ENCODE assay signal across 1 fruit fly cellular context in the genomic region with DNA sequence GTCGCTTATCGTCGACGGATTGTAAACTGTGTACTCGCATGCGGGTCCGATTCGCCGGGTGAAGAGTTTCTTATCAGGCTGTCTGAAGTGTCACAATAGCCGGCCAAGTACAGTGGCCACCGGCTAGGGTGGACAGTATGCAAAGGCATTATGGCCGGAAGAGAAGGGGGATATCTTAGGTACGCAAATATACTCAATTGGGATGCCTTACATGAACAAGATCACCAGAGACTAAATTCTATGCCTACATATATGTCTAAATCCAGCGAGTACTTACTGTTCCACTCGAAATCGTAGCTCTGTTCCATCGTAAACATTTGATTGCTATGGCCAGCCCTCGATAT.
TF ChIP-seq lines count a peak whose summit lies in the region.

No protein-coding gene starts in this region.

TF ChIP-seq in whole organism, embryonic, 481 proteins besides CTCF, POLR2A, EP300 and RAD21 (continued from another document and continues in another):
- TF ChIP-seq ara (GFP tag; IDR thresholded peaks at IDR 0.05; lab: Robert Waterston, UW) (peak; percentile 92), CG1529 (GFP tag; optimal IDR thresholded peaks at IDR 0.05; lab: Kevin White, UChicago) (peak; percentile 58), bowl (GFP tag; IDR thresholded peaks at IDR 0.05; lab: Robert Waterston, UW) (peak; percentile 85), D (optimal IDR thresholded peaks at IDR 0.05; lab: Kevin White, UChicago) (no peak), D (GFP tag; optimal IDR thresholded peaks at IDR 0.05; lab: Kevin White, UChicago) (peak; percentile 69), CG10654 (GFP tag; optimal IDR thresholded peaks at IDR 0.05; lab: Kevin White, UChicago) (peak; percentile 88), danr (GFP tag; IDR thresholded peaks at IDR 0.05; lab: Robert Waterston, UW) (peak; percentile 86), cas (GFP tag; IDR thresholded peaks at IDR 0.05; lab: Robert Waterston, UW) (peak; percentile 88), CG7556 (GFP tag; optimal IDR thresholded peaks at IDR 0.05; lab: Kevin White, UChicago) (peak; percentile 83), CG15696 (tag; optimal IDR thresholded peaks at IDR 0.05; lab: Kevin White, UChicago) (peak; percentile 69), CG14710 (tag; optimal IDR thresholded peaks at IDR 0.05; lab: Kevin White, UChicago) (peak; percentile 57), ttk (GFP tag; IDR thresholded peaks at IDR 0.05; lab: Robert Waterston, UW) (peak; percentile 95), hb (GFP tag; IDR thresholded peaks at IDR 0.05; lab: Robert Waterston, UW; ENCODE audit: partially characterized antibody) (no peak), CG5245 (GFP tag; optimal IDR thresholded peaks at IDR 0.05; lab: Kevin White, UChicago) (peak; percentile 92), HHEX (GFP tag; optimal IDR thresholded peaks at IDR 0.05; lab: Kevin White, UChicago) (peak; percentile 92), CG4617 (GFP tag; optimal IDR thresholded peaks at IDR 0.05; lab: Kevin White, UChicago; ENCODE audit: borderline replicate concordance) (peak; percentile 63), lilli (GFP tag; optimal IDR thresholded peaks at IDR 0.05; lab: Kevin White, UChicago) (peak; percentile 96), Taf1 (GFP tag; IDR thresholded peaks at IDR 0.05; lab: Robert Waterston, UW) (peak; percentile 94), bigmax (GFP tag; optimal IDR thresholded peaks at IDR 0.05; lab: Kevin White, UChicago) (no peak), CG17361 (GFP tag; IDR thresholded peaks at IDR 0.05; lab: Robert Waterston, UW) (peak; percentile 88), ase (GFP tag; IDR thresholded peaks at IDR 0.05; lab: Robert Waterston, UW) (peak; percentile 88), HmgD (GFP tag; optimal IDR thresholded peaks at IDR 0.05; lab: Kevin White, UChicago) (peak; percentile 74), Ssrp (tag; optimal IDR thresholded peaks at IDR 0.05; lab: Kevin White, UChicago) (peak; percentile 77), peb (GFP tag; IDR thresholded peaks at IDR 0.05; lab: Robert Waterston, UW) (peak; percentile 84), CG12219 (GFP tag; optimal IDR thresholded peaks at IDR 0.05; lab: Kevin White, UChicago) (peak; percentile 92), CG12744 (GFP tag; optimal IDR thresholded peaks at IDR 0.05; lab: Kevin White, UChicago) (peak; percentile 77), chm (GFP tag; IDR thresholded peaks at IDR 0.05; lab: Robert Waterston, UW) (peak; percentile 86; the same call in 1 of the 2 replicates), CG14860 (GFP tag; IDR thresholded peaks at IDR 0.05; lab: Robert Waterston, UW; ENCODE audit: partially characterized antibody) (no peak), Pdp1 (GFP tag; optimal IDR thresholded peaks at IDR 0.05; lab: Kevin White, UChicago) (peak; percentile 88 to 95), CG18619 (GFP tag; optimal IDR thresholded peaks at IDR 0.05; lab: Kevin White, UChicago) (peak; percentile 87), Chrac-16 (GFP tag; optimal IDR thresholded peaks at IDR 0.05; lab: Kevin White, UChicago) (peak; percentile 87), fru (optimal IDR thresholded peaks at IDR 0.05; lab: Kevin White, UChicago) (no peak), kay (GFP tag; optimal IDR thresholded peaks at IDR 0.05; lab: Kevin White, UChicago) (peak; percentile 85), D19B (GFP tag; optimal IDR thresholded peaks at IDR 0.05; lab: Kevin White, UChicago) (peak; percentile 85), CG4854 (GFP tag; optimal IDR thresholded peaks at IDR 0.05; lab: Kevin White, UChicago) (peak; percentile 89), Eip74EF (GFP tag; optimal IDR thresholded peaks at IDR 0.05; lab: Kevin White, UChicago) (peak in 1 of 2 experiments; percentile 79), Stat92E (GFP tag; optimal IDR thresholded peaks at IDR 0.05; lab: Kevin White, UChicago) (no peak), Xbp1 (GFP tag; optimal IDR thresholded peaks at IDR 0.05; lab: Kevin White, UChicago) (peak; percentile 92), CG2120 (GFP tag; optimal IDR thresholded peaks at IDR 0.05; lab: Kevin White, UChicago) (peak; percentile 97), CG10147 (GFP tag; optimal IDR thresholded peaks at IDR 0.05; lab: Kevin White, UChicago) (peak; percentile 73), Aef1 (GFP tag; IDR thresholded peaks at IDR 0.05; lab: Robert Waterston, UW) (peak; percentile 95), Opbp (GFP tag; IDR thresholded peaks at IDR 0.05; lab: Robert Waterston, UW; ENCODE audit: partially characterized antibody) (no peak), mld (GFP tag; IDR thresholded peaks at IDR 0.05; lab: Robert Waterston, UW; ENCODE audit: partially characterized antibody) (no peak), Sry-β (GFP tag; optimal IDR thresholded peaks at IDR 0.05; lab: Kevin White, UChicago) (no peak), yki (optimal IDR thresholded peaks at IDR 0.05; lab: Kevin White, UChicago) (no peak), gfzf (GFP tag; optimal IDR thresholded peaks at IDR 0.05; lab: Kevin White, UChicago) (peak; percentile 10), Vsx1 (GFP tag; optimal IDR thresholded peaks at IDR 0.05; lab: Kevin White, UChicago) (peak; percentile 65), Fer3 (tag; optimal IDR thresholded peaks at IDR 0.05; lab: Kevin White, UChicago) (peak; percentile 93), Ravus (GFP tag; IDR thresholded peaks at IDR 0.05; lab: Robert Waterston, UW) (peak; percentile 82), row (GFP tag; IDR thresholded peaks at IDR 0.05; lab: Robert Waterston, UW) (peak; percentile 97), CG33557 (GFP tag; optimal IDR thresholded peaks at IDR 0.05; lab: Kevin White, UChicago) (no peak), CG17359 (tag; optimal IDR thresholded peaks at IDR 0.05; lab: Kevin White, UChicago) (peak; percentile 92), CG9437 (GFP tag; optimal IDR thresholded peaks at IDR 0.05; lab: Kevin White, UChicago) (peak; percentile 58), gsb (GFP tag; IDR thresholded peaks at IDR 0.05; lab: Robert Waterston, UW) (peak; percentile 90), CG6254 (GFP tag; optimal IDR thresholded peaks at IDR 0.05; lab: Kevin White, UChicago) (peak; percentile 51), CG2116 (GFP tag; optimal IDR thresholded peaks at IDR 0.05; lab: Kevin White, UChicago) (peak; percentile 23), HLH54F (GFP tag; optimal IDR thresholded peaks at IDR 0.05; lab: Kevin White, UChicago) (peak; percentile 91), tgo (GFP tag; IDR thresholded peaks at IDR 0.05; lab: Robert Waterston, UW) (peak; percentile 94), CG9932 (GFP tag; IDR thresholded peaks at IDR 0.05; lab: Robert Waterston, UW) (peak; percentile 94), toy (GFP tag; IDR thresholded peaks at IDR 0.05; lab: Robert Waterston, UW) (peak; percentile 88), Dp (GFP tag; optimal IDR thresholded peaks at IDR 0.05; lab: Kevin White, UChicago) (no peak), Dek (tag; optimal IDR thresholded peaks at IDR 0.05; lab: Kevin White, UChicago) (peak; percentile 89), CG9215 (GFP tag; IDR thresholded peaks at IDR 0.05; lab: Robert Waterston, UW) (peak; percentile 92), CG10462 (GFP tag; optimal IDR thresholded peaks at IDR 0.05; lab: Kevin White, UChicago) (peak; percentile 66), lbe (GFP tag; optimal IDR thresholded peaks at IDR 0.05; lab: Kevin White, UChicago) (peak; percentile 94), dmrt11E (tag; optimal IDR thresholded peaks at IDR 0.05; lab: Kevin White, UChicago) (peak; percentile 51), CG18599 (GFP tag; optimal IDR thresholded peaks at IDR 0.05; lab: Kevin White, UChicago) (peak; percentile 97), crp (GFP tag; optimal IDR thresholded peaks at IDR 0.05; lab: Kevin White, UChicago) (peak in 1 of 2 experiments; percentile 39), kni (GFP tag; optimal IDR thresholded peaks at IDR 0.05; lab: Kevin White, UChicago) (no peak), emc (GFP tag; optimal IDR thresholded peaks at IDR 0.05; lab: Kevin White, UChicago) (peak; percentile 92), Sox102F (GFP tag; optimal IDR thresholded peaks at IDR 0.05; lab: Kevin White, UChicago) (peak; percentile 87), Hmr (GFP tag; optimal IDR thresholded peaks at IDR 0.05; lab: Kevin White, UChicago) (peak; percentile 95), CG43689 (GFP tag; IDR thresholded peaks at IDR 0.05; lab: Robert Waterston, UW) (peak; percentile 81), repo (GFP tag; optimal IDR thresholded peaks at IDR 0.05; lab: Kevin White, UChicago) (peak; percentile 92), Myb (GFP tag; optimal IDR thresholded peaks at IDR 0.05; lab: Kevin White, UChicago) (peak; percentile 78), HmgZ (tag; optimal IDR thresholded peaks at IDR 0.05; lab: Kevin White, UChicago) (peak; percentile 95), CG11247 (GFP tag; IDR thresholded peaks at IDR 0.05; lab: Robert Waterston, UW) (peak; percentile 95), wor (GFP tag; IDR thresholded peaks at IDR 0.05; lab: Robert Waterston, UW) (peak; percentile 80), CG8478 (optimal IDR thresholded peaks at IDR 0.05; lab: Kevin White, UChicago) (no peak), CG2202 (tag; optimal IDR thresholded peaks at IDR 0.05; lab: Kevin White, UChicago) (no peak), CG15073 (GFP tag; optimal IDR thresholded peaks at IDR 0.05; lab: Kevin White, UChicago) (peak; percentile 60), BEAF-32 (GFP tag; optimal IDR thresholded peaks at IDR 0.05; lab: Kevin White, UChicago) (no peak), Nf-YA (GFP tag; IDR thresholded peaks at IDR 0.05; lab: Robert Waterston, UW) (peak; percentile 87), Atf3 (GFP tag; optimal IDR thresholded peaks at IDR 0.05; lab: Kevin White, UChicago) (peak; percentile 78), CG3281 (GFP tag; optimal IDR thresholded peaks at IDR 0.05; lab: Kevin White, UChicago) (peak; percentile 92), CG18262 (tag; optimal IDR thresholded peaks at IDR 0.05; lab: Kevin White, UChicago) (peak; percentile 75), so (GFP tag; IDR thresholded peaks at IDR 0.05; lab: Robert Waterston, UW) (peak; percentile 94), ab (GFP tag; optimal IDR thresholded peaks at IDR 0.05; lab: Kevin White, UChicago) (peak; percentile 84), sim (GFP tag; IDR thresholded peaks at IDR 0.05; lab: Robert Waterston, UW) (peak; percentile 75), cg (GFP tag; optimal IDR thresholded peaks at IDR 0.05; lab: Kevin White, UChicago) (no peak), unc-4 (GFP tag; IDR thresholded peaks at IDR 0.05; lab: Robert Waterston, UW; ENCODE audit: partially characterized antibody) (no peak), gro (GFP tag; optimal IDR thresholded peaks at IDR 0.05; lab: Kevin White, UChicago) (peak; percentile 92), CG10431 (GFP tag; optimal IDR thresholded peaks at IDR 0.05; lab: Kevin White, UChicago) (no peak), CG1024 (GFP tag; IDR thresholded peaks at IDR 0.05; lab: Robert Waterston, UW) (peak; percentile 85), CG14667 (GFP tag; IDR thresholded peaks at IDR 0.05; lab: Robert Waterston, UW) (peak; percentile 93), nmo (GFP tag; optimal IDR thresholded peaks at IDR 0.05; lab: Kevin White, UChicago) (peak; percentile 89), CG12104 (GFP tag; optimal IDR thresholded peaks at IDR 0.05; lab: Kevin White, UChicago) (peak; percentile 75), CG11696 (GFP tag; IDR thresholded peaks at IDR 0.05; lab: Robert Waterston, UW) (peak; percentile 83), da (GFP tag; optimal IDR thresholded peaks at IDR 0.05; lab: Kevin White, UChicago) (peak; percentile 66), CG10959 (GFP tag; IDR thresholded peaks at IDR 0.05; lab: Robert Waterston, UW) (peak; percentile 86), ssp (GFP tag; IDR thresholded peaks at IDR 0.05; lab: Robert Waterston, UW) (peak; percentile 86), ftz-f1 (GFP tag; optimal IDR thresholded peaks at IDR 0.05; lab: Kevin White, UChicago) (peak; percentile 39), CG18764 (GFP tag; optimal IDR thresholded peaks at IDR 0.05; lab: Kevin White, UChicago) (peak; percentile 76), stwl (tag; optimal IDR thresholded peaks at IDR 0.05; lab: Kevin White, UChicago) (no peak), wdn (GFP tag; IDR thresholded peaks at IDR 0.05; lab: Robert Waterston, UW) (peak; percentile 95), scrt (GFP tag; optimal IDR thresholded peaks at IDR 0.05; lab: Kevin White, UChicago) (peak; percentile 87), nerfin-1 (tag; optimal IDR thresholded peaks at IDR 0.05; lab: Kevin White, UChicago) (peak; percentile 66), dati (GFP tag; IDR thresholded peaks at IDR 0.05; lab: Robert Waterston, UW) (peak; percentile 78), CG4282 (GFP tag; optimal IDR thresholded peaks at IDR 0.05; lab: Kevin White, UChicago) (peak; percentile 55), trh (GFP tag; optimal IDR thresholded peaks at IDR 0.05; lab: Kevin White, UChicago) (peak; percentile 63), lmd (GFP tag; IDR thresholded peaks at IDR 0.05; lab: Robert Waterston, UW) (peak; percentile 96), CG15514 (GFP tag; optimal IDR thresholded peaks at IDR 0.05; lab: Kevin White, UChicago) (peak; percentile 90), H15 (GFP tag; IDR thresholded peaks at IDR 0.05; lab: Robert Waterston, UW) (peak; percentile 94), Adf1 (GFP tag; IDR thresholded peaks at IDR 0.05; lab: Robert Waterston, UW) (peak; percentile 85), lab (GFP tag; optimal IDR thresholded peaks at IDR 0.05; lab: Kevin White, UChicago) (peak; percentile 97), CG14014 (GFP tag; IDR thresholded peaks at IDR 0.05; lab: Robert Waterston, UW) (peak; percentile 95), MESR4 (GFP tag; optimal IDR thresholded peaks at IDR 0.05; lab: Kevin White, UChicago) (peak; percentile 30), Dbx (GFP tag; IDR thresholded peaks at IDR 0.05; lab: Robert Waterston, UW) (peak; percentile 96), esg (GFP tag; conservative IDR thresholded peaks at IDR 0.05; lab: Robert Waterston, UW) (peak; percentile 93), NC2α (GFP tag; optimal IDR thresholded peaks at IDR 0.05; lab: Kevin White, UChicago) (peak; percentile 49), NfI (GFP tag; optimal IDR thresholded peaks at IDR 0.05; lab: Kevin White, UChicago) (peak; percentile 86), CG15269 (tag; optimal IDR thresholded peaks at IDR 0.05; lab: Kevin White, UChicago) (peak; percentile 93), CG9727 (GFP tag; optimal IDR thresholded peaks at IDR 0.05; lab: Kevin White, UChicago) (peak; percentile 87), CG17186 (GFP tag; optimal IDR thresholded peaks at IDR 0.05; lab: Kevin White, UChicago) (peak; percentile 47), tx (GFP tag; optimal IDR thresholded peaks at IDR 0.05; lab: Kevin White, UChicago) (peak; percentile 86), ken (GFP tag; IDR thresholded peaks at IDR 0.05; lab: Robert Waterston, UW) (peak; percentile 91), nerfin-2 (GFP tag; IDR thresholded peaks at IDR 0.05; lab: Robert Waterston, UW; ENCODE audit: partially characterized antibody) (no peak), Dll (GFP tag; IDR thresholded peaks at IDR 0.05; lab: Robert Waterston, UW; ENCODE audit: partially characterized antibody) (no peak)
